Worm (Caenorhabditis elegans) whole organism, young adult: Measurements from ENCODE around the gene C16A3.2.

Source experiments
- B0035.1 ChIP-seq: sonication (generic microtip); optimal IDR thresholded peaks from 2 replicates; lab custom pipeline; 2016; ENCODE audit warnings: missing genetic modification characterization, mild to moderate bottlenecking, missing compliant biosample characterization, missing genotype, missing genetic modification reagents
- B0336.3 ChIP-seq: fragments of 200-800 bp; sonication (Bioruptor generic); IDR thresholded peaks from 2 replicates; pipeline ENCODE4 v1.3.6; 2022; ENCODE audit warnings: missing genetic modification characterization, missing compliant biosample characterization
- F10E7.11 ChIP-seq: sonication (generic microtip); optimal IDR thresholded peaks from 2 replicates; lab custom pipeline; 2017; ENCODE audit warnings: mild to moderate bottlenecking, missing genetic modification characterization, moderate library complexity, missing compliant biosample characterization
- F33H1.4 ChIP-seq: fragments of 200-800 bp; sonication (Bioruptor generic); IDR thresholded peaks from 2 replicates; pipeline ENCODE4 v1.3.6; 2022; ENCODE audit warnings: missing genetic modification reagents, missing genetic modification characterization, missing compliant biosample characterization
- F52B5.7 ChIP-seq: sonication (generic microtip); optimal IDR thresholded peaks from 2 replicates; lab custom pipeline; 2016; ENCODE audit warnings: mild to moderate bottlenecking, missing genetic modification characterization, missing compliant biosample characterization
- K12H6.12 ChIP-seq: fragments of 200-800 bp; sonication (Bioruptor generic); optimal IDR thresholded peaks from 2 replicates; lab custom pipeline; 2018; ENCODE audit warnings: mild to moderate bottlenecking, missing genetic modification characterization, missing compliant biosample characterization
- Y53F4B.3 ChIP-seq: fragments of 200-800 bp; sonication (Bioruptor generic); IDR thresholded peaks from 2 replicates; pipeline ENCODE4 v1.3.6; 2022; ENCODE audit warnings: missing genetic modification reagents, missing genetic modification characterization, missing compliant biosample characterization
- Y56A3A.18 ChIP-seq: fragments of 200-800 bp; sonication (Bioruptor generic); IDR thresholded peaks from 2 replicates; pipeline ENCODE4 v1.3.6; 2022; ENCODE audit warnings: missing genetic modification reagents, missing genetic modification characterization, missing compliant biosample characterization
- Y79H2A.3 ChIP-seq: fragments of 200-800 bp; sonication (Bioruptor generic); conservative IDR thresholded peaks from 2 replicates; pipeline ENCODE4 v1.3.6; 2022; ENCODE audit warnings: missing genetic modification reagents, missing genetic modification characterization, missing compliant biosample characterization
- Y95B8A.8 ChIP-seq: fragments of 200-800 bp; sonication (Bioruptor generic); IDR thresholded peaks from 2 replicates; pipeline ENCODE4 v1.3.6; 2022; ENCODE audit warnings: missing genetic modification reagents, missing genetic modification characterization, missing compliant biosample characterization
- akir-1 ChIP-seq: fragments of 200-800 bp; sonication (Bioruptor generic); optimal IDR thresholded peaks from 2 replicates; lab custom pipeline; 2018; ENCODE audit warnings: mild to moderate bottlenecking, missing genetic modification characterization, moderate library complexity, missing compliant biosample characterization
- ama-1 ChIP-seq, 3 experiments: fragments of 150-350 bp in 1 of 3; sonication (generic microtip) in 2 of 3; optimal IDR thresholded peaks; 2 replicates each; lab custom pipeline; 2014 to 2018; ENCODE audit warnings: missing biosample characterization in 2 of 3, missing genetic modification characterization in 2 of 3, missing genetic modification reagents in 2 of 3
- aptf-2 ChIP-seq: fragments of 200-800 bp; sonication (Bioruptor generic); conservative IDR thresholded peaks from 2 replicates; pipeline ENCODE4 v1.3.6; 2022; ENCODE audit warnings: missing genetic modification reagents, missing genetic modification characterization, missing compliant biosample characterization
- bed-1 ChIP-seq: fragments of 200-800 bp; sonication (Bioruptor generic); IDR thresholded peaks from 2 replicates; pipeline ENCODE4 v1.3.6; 2022; ENCODE audit warnings: missing genetic modification reagents, missing genetic modification characterization, missing compliant biosample characterization
- cebp-1 ChIP-seq, 2 experiments: fragments of 200-800 bp in 1 of 2; sonication (Bioruptor generic) in 1 of 2; sonication (generic microtip) in 1 of 2; IDR thresholded peaks in 1 of 2; optimal IDR thresholded peaks in 1 of 2; 2 replicates each; pipeline versions ENCODE4 v1.3.6 to Lab custom; 2017 to 2022; ENCODE audit warnings: missing compliant biosample characterization in 2 of 2, missing genetic modification characterization in 2 of 2, mild to moderate bottlenecking in 1 of 2, missing genetic modification reagents in 1 of 2, moderate library complexity in 1 of 2
- ceh-40 ChIP-seq: fragments of 200-800 bp; sonication (Bioruptor generic); IDR thresholded peaks from 2 replicates; pipeline ENCODE4 v1.3.6; 2022; ENCODE audit warnings: missing genetic modification characterization, missing compliant biosample characterization
- ceh-79 ChIP-seq: sonication (generic microtip); optimal IDR thresholded peaks from 2 replicates; lab custom pipeline; 2017; ENCODE audit warnings: mild to moderate bottlenecking, missing genetic modification characterization, missing compliant biosample characterization
- ceh-91 ChIP-seq: fragments of 200-800 bp; sonication (Bioruptor generic); IDR thresholded peaks from 2 replicates; pipeline ENCODE4 v1.3.6; 2022; ENCODE audit warnings: missing genetic modification reagents, missing genetic modification characterization, missing compliant biosample characterization
- dox-1 ChIP-seq: fragments of 200-800 bp; sonication (Bioruptor generic); IDR thresholded peaks from 2 replicates; pipeline ENCODE4 v1.3.6; 2022; ENCODE audit warnings: missing genetic modification reagents, missing genetic modification characterization, missing compliant biosample characterization
- efl-1 ChIP-seq: fragments of 150-350 bp; optimal IDR thresholded peaks from 2 replicates; lab custom pipeline; 2014; ENCODE audit warnings: missing biosample characterization, missing genetic modification reagents, missing genetic modification characterization
- egl-44 ChIP-seq: fragments of 200-800 bp; sonication (Bioruptor generic); IDR thresholded peaks from 2 replicates; pipeline ENCODE4 v1.3.6; 2022; ENCODE audit warnings: missing genetic modification reagents, missing genetic modification characterization, missing compliant biosample characterization
- egrh-3 ChIP-seq: fragments of 200-800 bp; sonication (Bioruptor generic); IDR thresholded peaks from 2 replicates; pipeline ENCODE4 v1.3.6; 2022; ENCODE audit warnings: missing genetic modification reagents, missing genetic modification characterization, missing compliant biosample characterization
- ets-4 ChIP-seq: fragments of 200-800 bp; sonication (Bioruptor generic); optimal IDR thresholded peaks from 2 replicates; lab custom pipeline; 2018; ENCODE audit warnings: mild to moderate bottlenecking, missing genetic modification characterization, missing compliant biosample characterization
- hrde-1 ChIP-seq: sonication (generic microtip); optimal IDR thresholded peaks from 2 replicates; lab custom pipeline; 2016; ENCODE audit warnings: missing genetic modification characterization, mild to moderate bottlenecking, missing compliant biosample characterization, moderate library complexity, missing genotype, missing genetic modification reagents, borderline replicate concordance
- let-607 ChIP-seq, 2 experiments: fragments of 200-800 bp in 1 of 2; sonication (Bioruptor generic) in 1 of 2; sonication (generic microtip) in 1 of 2; optimal IDR thresholded peaks; 2 replicates each; lab custom pipeline; 2016 to 2018; ENCODE audit warnings: mild to moderate bottlenecking in 2 of 2, missing compliant biosample characterization in 2 of 2, missing genetic modification characterization in 2 of 2, moderate library complexity in 2 of 2, missing genotype in 1 of 2
- lsl-1 ChIP-seq: fragments of 200-800 bp; sonication (Bioruptor generic); optimal IDR thresholded peaks from 2 replicates; lab custom pipeline; 2018; ENCODE audit warnings: mild to moderate bottlenecking, missing genetic modification characterization, moderate library complexity, missing compliant biosample characterization
- lsy-27 ChIP-seq: sonication (generic microtip); optimal IDR thresholded peaks from 2 replicates; lab custom pipeline; 2017; ENCODE audit warnings: missing genetic modification characterization, mild to moderate bottlenecking, missing compliant biosample characterization, antibody characterized with exemption, missing genotype, borderline replicate concordance; ENCODE audit not compliant: insufficient read depth
- madf-3 ChIP-seq: fragments of 200-800 bp; sonication (Bioruptor generic); IDR thresholded peaks from 2 replicates; pipeline ENCODE4 v1.3.6; 2022; ENCODE audit warnings: missing genetic modification reagents, missing genetic modification characterization, missing compliant biosample characterization
- mel-28 ChIP-seq: sonication (generic microtip); optimal IDR thresholded peaks from 2 replicates; lab custom pipeline; 2016; ENCODE audit warnings: borderline replicate concordance, mild to moderate bottlenecking, missing genetic modification characterization, missing compliant biosample characterization
- mes-4 ChIP-seq: sonication (generic microtip); optimal IDR thresholded peaks from 2 replicates; lab custom pipeline; 2016; ENCODE audit warnings: missing genotype, missing genetic modification characterization, missing compliant biosample characterization
- mxl-1 ChIP-seq: sonication (generic microtip); optimal IDR thresholded peaks from 2 replicates; lab custom pipeline; 2016; ENCODE audit warnings: missing genetic modification characterization, missing compliant biosample characterization
- nhr-27 ChIP-seq: fragments of 200-800 bp; sonication (Bioruptor generic); optimal IDR thresholded peaks from 2 replicates; lab custom pipeline; 2018; ENCODE audit warnings: mild to moderate bottlenecking, missing genetic modification characterization, moderate library complexity, missing compliant biosample characterization
- rcor-1 ChIP-seq: fragments of 200-800 bp; sonication (Bioruptor generic); IDR thresholded peaks from 2 replicates; pipeline ENCODE4 v1.3.6; 2022; ENCODE audit warnings: missing genetic modification reagents, missing genetic modification characterization, missing compliant biosample characterization
- rec-8 ChIP-seq, 2 experiments: sonication (generic microtip); optimal IDR thresholded peaks; 2 replicates each; lab custom pipeline; 2016; ENCODE audit warnings: mild to moderate bottlenecking in 2 of 2, missing genetic modification characterization in 2 of 2, missing genetic modification reagents in 2 of 2, missing genotype in 2 of 2, missing biosample characterization in 1 of 2, missing compliant biosample characterization in 1 of 2, moderate library complexity in 1 of 2
- repo-1 ChIP-seq: sonication (generic microtip); optimal IDR thresholded peaks from 2 replicates; lab custom pipeline; 2017; ENCODE audit warnings: mild to moderate bottlenecking, missing genetic modification characterization, missing compliant biosample characterization
- rpc-1 ChIP-seq, 2 experiments: fragments of 150-350 bp in 1 of 2; sonication (generic microtip) in 1 of 2; optimal IDR thresholded peaks; 2 replicates each; lab custom pipeline; 2014 to 2018; ENCODE audit warnings: missing biosample characterization in 1 of 2, missing genetic modification characterization in 1 of 2, missing genetic modification reagents in 1 of 2, missing genotype in 1 of 2
- sdz-38 ChIP-seq: sonication (generic microtip); optimal IDR thresholded peaks from 2 replicates; lab custom pipeline; 2016; ENCODE audit warnings: missing genotype, missing genetic modification characterization, missing compliant biosample characterization
- snpc-4 ChIP-seq, 5 experiments: fragments of 150-350 bp in 1 of 5; sonication (generic microtip) in 4 of 5; optimal IDR thresholded peaks; 2 replicates each; lab custom pipeline; 2014 to 2018; ENCODE audit warnings: missing genetic modification characterization in 5 of 5, missing biosample characterization in 3 of 5, antibody characterized with exemption in 2 of 5, mild to moderate bottlenecking in 2 of 5, missing compliant biosample characterization in 2 of 5, missing genotype in 2 of 5, moderate library complexity in 2 of 5, missing genetic modification reagents in 1 of 5
- tbp1 ChIP-seq: fragments of 200-800 bp; sonication (Bioruptor generic); optimal IDR thresholded peaks from 2 replicates; lab custom pipeline; 2018; ENCODE audit warnings: mild to moderate bottlenecking, missing genetic modification characterization, missing compliant biosample characterization
- xnd-1 ChIP-seq: sonication (generic microtip); optimal IDR thresholded peaks from 2 replicates; lab custom pipeline; 2016; ENCODE audit warnings: missing genotype, missing genetic modification reagents, missing genetic modification characterization, missing compliant biosample characterization
- zim-3 ChIP-seq: sonication (generic microtip); optimal IDR thresholded peaks from 2 replicates; lab custom pipeline; 2017; ENCODE audit warnings: mild to moderate bottlenecking, missing genetic modification characterization, moderate library complexity, missing compliant biosample characterization
- ztf-22 ChIP-seq: fragments of 200-800 bp; sonication (Bioruptor generic); optimal IDR thresholded peaks from 2 replicates; lab custom pipeline; 2018; ENCODE audit warnings: mild to moderate bottlenecking, missing genetic modification characterization, moderate library complexity, missing compliant biosample characterization
- ztf-28 ChIP-seq: fragments of 200-800 bp; sonication (Bioruptor generic); IDR thresholded peaks from 2 replicates; pipeline ENCODE4 v1.3.6; 2022; ENCODE audit warnings: missing genetic modification reagents, missing genetic modification characterization, missing compliant biosample characterization
- ztf-6 ChIP-seq: fragments of 200-800 bp; sonication (Bioruptor generic); IDR thresholded peaks from 2 replicates; pipeline ENCODE4 v1.3.6; 2022; ENCODE audit warnings: missing genetic modification reagents, missing genetic modification characterization, missing compliant biosample characterization

C16A3.2 gene

DNA sequence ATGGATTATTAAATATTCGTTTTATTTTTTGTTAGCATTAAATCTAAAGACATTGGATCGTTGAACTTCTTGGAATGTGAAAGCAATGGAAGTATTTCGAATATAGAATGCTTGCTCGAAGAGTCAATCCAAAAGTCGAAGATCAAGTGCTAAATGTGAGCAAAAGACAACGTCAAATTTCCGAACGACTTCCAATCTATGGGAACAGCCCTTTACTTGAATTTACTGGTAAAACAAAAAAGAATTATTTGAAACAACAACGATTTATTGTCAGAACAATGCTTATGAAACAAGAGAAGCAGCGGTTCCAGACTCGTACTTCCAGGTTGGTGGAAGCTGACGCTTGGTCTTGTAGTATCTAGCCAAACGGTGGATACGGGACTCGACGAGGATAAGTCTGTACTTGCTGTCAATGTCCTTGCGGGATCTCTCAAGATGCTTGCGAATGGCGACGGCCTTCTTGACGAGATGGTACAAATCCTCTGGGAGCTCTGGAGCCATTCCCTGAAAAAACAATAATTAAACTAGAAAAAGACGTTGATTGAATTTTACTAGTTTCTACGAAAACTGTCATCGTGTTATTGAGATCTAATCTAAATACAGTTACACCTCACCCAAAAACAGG is 15.7 kb upstream of the C16A3.2 start (continued):
- TF ChIP-seq egl-44 (GFP tag; lab: Robert Waterston, UW) (peak; percentile 15), B0035.1 (tag; lab: Kevin White, UChicago) (no peak), ztf-28 (GFP tag; lab: Robert Waterston, UW) (no peak; the same call in 1 of the 2 replicates), tbp1 (GFP tag; lab: Kevin White, UChicago) (peak; percentile 60), let-607 (tag; optimal IDR thresholded peaks at IDR 0.05; lab: Kevin White, UChicago) (peak in 1 of 2 experiments; percentile 39), efl-1 (GFP tag; lab: Kevin White, UChicago) (peak; percentile 28), F52B5.7 (peak; percentile 43), mel-28 (tag; lab: Kevin White, UChicago) (no peak), F33H1.4 (GFP tag; lab: Robert Waterston, UW) (peak; percentile 38), B0336.3 (peak; percentile 98), ceh-91 (GFP tag; lab: Robert Waterston, UW) (0 out of 2 replicates have a peak, but pooled peaks have one; percentile 20), dox-1 (GFP tag; lab: Robert Waterston, UW) (peak; percentile 82), snpc-4 (GFP tag; optimal IDR thresholded peaks at IDR 0.05; lab: Kevin White, UChicago) (peak; percentile 69), snpc-4 (tag; optimal IDR thresholded peaks at IDR 0.05; lab: Kevin White, UChicago) (peak in 2 of 4 experiments; percentile 10 to 63), zim-3 (peak; percentile 29), lsy-27 (no peak), xnd-1 (tag; lab: Kevin White, UChicago) (peak; percentile 29), akir-1 (GFP tag; lab: Kevin White, UChicago) (no peak), lsl-1 (GFP tag; lab: Kevin White, UChicago) (peak; percentile 67), aptf-2 (GFP tag; lab: Robert Waterston, UW) (no peak), Y56A3A.18 (GFP tag; lab: Robert Waterston, UW) (peak; percentile 91), mxl-1 (tag; lab: Kevin White, UChicago) (peak; percentile 38), cebp-1 (GFP tag; IDR thresholded peaks at IDR 0.05; lab: Robert Waterston, UW) (no peak), cebp-1 (tag; optimal IDR thresholded peaks at IDR 0.05; lab: Kevin White, UChicago) (peak; percentile 65), Y53F4B.3 (GFP tag; lab: Robert Waterston, UW) (no peak), ztf-22 (no peak), ztf-6 (GFP tag; lab: Robert Waterston, UW) (no peak), K12H6.12 (tag; lab: Kevin White, UChicago) (no peak), rpc-1 (optimal IDR thresholded peaks at IDR 0.05; lab: Kevin White, UChicago) (no peak), rpc-1 (tag; optimal IDR thresholded peaks at IDR 0.05; lab: Kevin White, UChicago) (peak; percentile 11), rec-8 (tag; optimal IDR thresholded peaks at IDR 0.05; lab: Kevin White, UChicago) (peak in 1 of 2 experiments; percentile 47), hrde-1 (tag; lab: Kevin White, UChicago) (peak; percentile 98), F10E7.11 (tag; lab: Kevin White, UChicago) (no peak), ets-4 (GFP tag; lab: Kevin White, UChicago) (no peak), bed-1 (GFP tag; lab: Robert Waterston, UW) (no peak), nhr-27 (tag; lab: Kevin White, UChicago) (no peak), egrh-3 (GFP tag; lab: Robert Waterston, UW) (no peak), rcor-1 (GFP tag; lab: Robert Waterston, UW) (peak; percentile 53; the same call in 1 of the 2 replicates), ama-1 (optimal IDR thresholded peaks at IDR 0.05; lab: Kevin White, UChicago) (no peak), ama-1 (GFP tag; optimal IDR thresholded peaks at IDR 0.05; lab: Kevin White, UChicago) (peak in 1 of 2 experiments; percentile 82), Y95B8A.8 (GFP tag; lab: Robert Waterston, UW) (peak; percentile 56; the same call in 1 of the 2 replicates), Y79H2A.3 (GFP tag; lab: Robert Waterston, UW) (peak; percentile 69; the same call in 1 of the 2 replicates), sdz-38 (tag; lab: Kevin White, UChicago) (no peak), ceh-40 (GFP tag; lab: Robert Waterston, UW) (peak; percentile 34; the same call in 1 of the 2 replicates), madf-3 (GFP tag; lab: Robert Waterston, UW) (peak; percentile 63), repo-1 (peak; percentile 74), ceh-79 (peak; percentile 36), mes-4 (tag; lab: Kevin White, UChicago) (peak; percentile 14)
